Worm (Caenorhabditis elegans) whole organism, L2 larva: ENCODE results near the gene str-116.

Source experiments
- C34F6.9 ChIP-seq: fragments of 150-350 bp; optimal IDR thresholded peaks from 2 replicates; lab custom pipeline; 2014; ENCODE audit warnings: missing biosample characterization, missing genetic modification characterization
- F13H6.1 ChIP-seq: sonication (generic microtip); optimal IDR thresholded peaks from 2 replicates; lab custom pipeline; 2016; ENCODE audit warnings: missing genetic modification characterization, missing compliant biosample characterization
- R02D3.7 ChIP-seq: fragments of 150-350 bp; optimal IDR thresholded peaks from 2 replicates; lab custom pipeline; 2014; ENCODE audit warnings: missing biosample characterization, missing genetic modification characterization
- Y55F3AM.14 ChIP-seq: fragments of 200-800 bp; sonication (Bioruptor generic); optimal IDR thresholded peaks from 2 replicates; lab custom pipeline; 2018; ENCODE audit warnings: mild to moderate bottlenecking, missing genetic modification characterization, missing compliant biosample characterization
- ZK546.5 ChIP-seq: sonication (generic microtip); optimal IDR thresholded peaks from 2 replicates; lab custom pipeline; 2017; ENCODE audit warnings: missing biosample characterization, missing genetic modification characterization
- alr-1 ChIP-seq: fragments of 150-350 bp; optimal IDR thresholded peaks from 2 replicates; lab custom pipeline; 2014; ENCODE audit warnings: missing biosample characterization, missing genetic modification characterization
- ama-1 ChIP-seq: fragments of 150-350 bp; optimal IDR thresholded peaks from 2 replicates; lab custom pipeline; 2018; ENCODE audit warnings: inconsistent platforms
- blmp-1 ChIP-seq: sonication (generic microtip); optimal IDR thresholded peaks from 2 replicates; lab custom pipeline; 2017; ENCODE audit warnings: missing genetic modification characterization, mild to moderate bottlenecking, missing compliant biosample characterization, antibody characterized with exemption, moderate library complexity; ENCODE audit not compliant: insufficient read depth
- ceh-82 ChIP-seq: fragments of 150-350 bp; optimal IDR thresholded peaks from 2 replicates; lab custom pipeline; 2014; ENCODE audit warnings: missing biosample characterization, missing genetic modification characterization
- crh-2 ChIP-seq: sonication (generic microtip); optimal IDR thresholded peaks from 2 replicates; lab custom pipeline; 2017; ENCODE audit warnings: missing biosample characterization, missing genetic modification characterization
- fos-1 ChIP-seq: fragments of 150-350 bp; optimal IDR thresholded peaks from 2 replicates; lab custom pipeline; 2014; ENCODE audit warnings: missing biosample characterization, missing genetic modification characterization
- lin-11 ChIP-seq: fragments of 150-350 bp; sonication (generic microtip); optimal IDR thresholded peaks from 2 replicates; lab custom pipeline; 2014; ENCODE audit warnings: missing biosample characterization, missing genetic modification characterization, inconsistent platforms, mixed read lengths
- lsy-2 ChIP-seq, 2 experiments: fragments of 150-350 bp in 1 of 2; sonication (generic microtip) in 1 of 2; optimal IDR thresholded peaks; 2 replicates each; lab custom pipeline; 2014 to 2017; ENCODE audit warnings: missing biosample characterization in 2 of 2, missing genetic modification characterization in 2 of 2
- mab-5 ChIP-seq: fragments of 150-350 bp; optimal IDR thresholded peaks from 2 replicates; lab custom pipeline; 2014; ENCODE audit warnings: missing biosample characterization, missing genetic modification characterization
- mbf-1 ChIP-seq: sonication (generic microtip); optimal IDR thresholded peaks from 2 replicates; lab custom pipeline; 2017; ENCODE audit warnings: missing biosample characterization, missing genetic modification characterization
- mdl-1 ChIP-seq, 2 experiments: fragments of 150-350 bp in 1 of 2; sonication (generic microtip) in 1 of 2; optimal IDR thresholded peaks; 2 replicates each; lab custom pipeline; 2017; ENCODE audit warnings: missing biosample characterization in 2 of 2, missing genetic modification characterization in 2 of 2
- nhr-10 ChIP-seq: sonication (generic microtip); optimal IDR thresholded peaks from 2 replicates; lab custom pipeline; 2017; ENCODE audit warnings: missing biosample characterization, missing genetic modification characterization
- nhr-11 ChIP-seq: fragments of 150-350 bp; optimal IDR thresholded peaks from 2 replicates; lab custom pipeline; 2014; ENCODE audit warnings: missing biosample characterization, missing genetic modification characterization
- nhr-12 ChIP-seq: fragments of 150-350 bp; optimal IDR thresholded peaks from 2 replicates; lab custom pipeline; 2014; ENCODE audit warnings: missing biosample characterization, missing genetic modification characterization
- nhr-129 ChIP-seq: fragments of 150-350 bp; optimal IDR thresholded peaks from 2 replicates; lab custom pipeline; 2014; ENCODE audit warnings: missing biosample characterization, missing genetic modification characterization
- nhr-21 ChIP-seq: fragments of 150-350 bp; optimal IDR thresholded peaks from 2 replicates; lab custom pipeline; 2014; ENCODE audit warnings: missing biosample characterization, missing genetic modification characterization
- nhr-23 ChIP-seq: fragments of 150-350 bp; optimal IDR thresholded peaks from 2 replicates; lab custom pipeline; 2014; ENCODE audit warnings: missing biosample characterization, missing genetic modification reagents, missing genetic modification characterization
- nhr-237 ChIP-seq: fragments of 150-350 bp; optimal IDR thresholded peaks from 2 replicates; lab custom pipeline; 2014; ENCODE audit warnings: missing biosample characterization, missing genetic modification characterization
- nhr-25 ChIP-seq: fragments of 150-350 bp; sonication (generic microtip); optimal IDR thresholded peaks from 3 replicates; lab custom pipeline; 2014; ENCODE audit warnings: missing biosample characterization, missing genetic modification characterization
- nhr-77 ChIP-seq: fragments of 150-350 bp; optimal IDR thresholded peaks from 2 replicates; lab custom pipeline; 2014; ENCODE audit warnings: missing biosample characterization, missing genetic modification characterization
- sem-4 ChIP-seq: fragments of 150-350 bp; optimal IDR thresholded peaks from 2 replicates; lab custom pipeline; 2014; ENCODE audit warnings: missing biosample characterization, missing genetic modification reagents, missing genetic modification characterization
- skn-1 ChIP-seq: sonication (generic microtip); optimal IDR thresholded peaks from 2 replicates; lab custom pipeline; 2017; ENCODE audit warnings: missing biosample characterization, missing genetic modification characterization
- sma-3 ChIP-seq: sonication (generic microtip); optimal IDR thresholded peaks from 2 replicates; lab custom pipeline; 2016; ENCODE audit warnings: missing genetic modification reagents, missing genetic modification characterization, missing compliant biosample characterization
- sma-9 ChIP-seq, 2 experiments: fragments of 150-350 bp in 1 of 2; sonication (generic microtip) in 1 of 2; optimal IDR thresholded peaks; 2 replicates each; lab custom pipeline; 2014 to 2016; ENCODE audit warnings: missing genetic modification characterization in 2 of 2, mild to moderate bottlenecking in 1 of 2, missing biosample characterization in 1 of 2, missing compliant biosample characterization in 1 of 2, missing genetic modification reagents in 1 of 2, moderate library complexity in 1 of 2
- unc-39 ChIP-seq: fragments of 150-350 bp; optimal IDR thresholded peaks from 2 replicates; lab custom pipeline; 2014; ENCODE audit warnings: missing biosample characterization, missing genetic modification characterization
- unc-55 ChIP-seq: fragments of 150-350 bp; sonication (generic microtip); optimal IDR thresholded peaks from 3 replicates; lab custom pipeline; 2014; ENCODE audit warnings: missing biosample characterization, missing genetic modification reagents, missing genetic modification characterization
- zag-1 ChIP-seq: fragments of 150-350 bp; optimal IDR thresholded peaks from 2 replicates; lab custom pipeline; 2014; ENCODE audit warnings: missing biosample characterization, missing genetic modification characterization
- ztf-1 ChIP-seq: fragments of 200-800 bp; sonication (Bioruptor generic); conservative IDR thresholded peaks from 2 replicates; pipeline ENCODE4 v1.3.6; 2022; ENCODE audit warnings: missing genetic modification characterization, missing compliant biosample characterization
- ztf-11 ChIP-seq: sonication (generic microtip); optimal IDR thresholded peaks from 2 replicates; lab custom pipeline; 2017; ENCODE audit warnings: missing biosample characterization, missing genetic modification characterization

The str-116 gene

ce11 chrV:11260622-11261021 is 6.2 kb upstream of the str-116 start, which contains the start of gene F07B10.7:
Gene F07B10.7, minus strand, starts transcription at chrV:11260722.
- TF ChIP-seq ceh-82 (tag; lab: Kevin White, UChicago): no peak
- no peak for TF ChIP-seq nhr-12 (tag; lab: Kevin White, UChicago)
- TF ChIP-seq unc-39: no peak
- no peak for TF ChIP-seq Y55F3AM.14 (GFP tag; lab: Kevin White, UChicago)
- TF ChIP-seq ztf-11 (tag; lab: Kevin White, UChicago): no peak
- no peak for TF ChIP-seq mdl-1 (tag; optimal IDR thresholded peaks at IDR 0.05; lab: Kevin White, UChicago)
- TF ChIP-seq nhr-129: no peak
- TF ChIP-seq ztf-1: no peak
- no peak for TF ChIP-seq ama-1 (lab: Kevin White, UChicago)
- TF ChIP-seq mab-5 (tag; lab: Kevin White, UChicago): no peak
- TF ChIP-seq crh-2 (tag; lab: Kevin White, UChicago): no peak
- TF ChIP-seq lin-11 (tag; lab: Kevin White, UChicago): no peak
- TF ChIP-seq, all 48 proteins: peak for 0

- TF ChIP-seq nhr-10 (tag; lab: Kevin White, UChicago): no peak
- TF ChIP-seq fos-1 (tag; lab: Kevin White, UChicago): no peak
- TF ChIP-seq ama-1 (lab: Kevin White, UChicago): no peak
- no peak for TF ChIP-seq Y55F3AM.14 (GFP tag; lab: Kevin White, UChicago)
- TF ChIP-seq ceh-82 (tag; lab: Kevin White, UChicago): no peak
- TF ChIP-seq R02D3.7: no peak
- TF ChIP-seq nhr-77 (tag; lab: Kevin White, UChicago): no peak
- TF ChIP-seq sma-3 (GFP tag; lab: Kevin White, UChicago): no peak
- TF ChIP-seq skn-1 (tag; lab: Kevin White, UChicago): no peak
- no peak for TF ChIP-seq alr-1 (tag; lab: Kevin White, UChicago)
- no peak for TF ChIP-seq ZK546.5 (tag; lab: Kevin White, UChicago)
- no peak for TF ChIP-seq unc-39
- no peak for TF ChIP-seq ztf-1
- no peak for TF ChIP-seq lsy-2 (tag; optimal IDR thresholded peaks at IDR 0.05; lab: Kevin White, UChicago)
- no peak for TF ChIP-seq mbf-1 (tag; lab: Kevin White, UChicago)
- TF ChIP-seq nhr-23 (tag; lab: Kevin White, UChicago): no peak
- no peak for TF ChIP-seq C34F6.9 (tag; lab: Kevin White, UChicago)
- TF ChIP-seq unc-55 (GFP tag; lab: Kevin White, UChicago): no peak
- no peak for TF ChIP-seq sma-9 (GFP tag; optimal IDR thresholded peaks at IDR 0.05; lab: Kevin White, UChicago)
- TF ChIP-seq sma-9 (tag; optimal IDR thresholded peaks at IDR 0.05; lab: Kevin White, UChicago): no peak
- TF ChIP-seq, all 48 proteins: peak for 0
Observed at ce11 chrV:11263025-11263424, 3.8 kb upstream of the str-116 start, which contains the start of gene F07B10.4. Gene F07B10.4, minus strand, starts transcription at chrV:11263125.

- TF ChIP-seq sma-3 (GFP tag; lab: Kevin White, UChicago) (no peak), F13H6.1 (tag; lab: Kevin White, UChicago) (no peak), fos-1 (tag; lab: Kevin White, UChicago) (peak; percentile 83), nhr-11 (tag; lab: Kevin White, UChicago) (no peak), sma-9 (GFP tag; optimal IDR thresholded peaks at IDR 0.05; lab: Kevin White, UChicago) (peak; percentile 29), sma-9 (tag; optimal IDR thresholded peaks at IDR 0.05; lab: Kevin White, UChicago) (no peak)
Observed at ce11 chrV:11265482-11265881, 1.3 kb upstream of the str-116 start, which contains the start of gene cln-3.1. Gene cln-3.1, minus strand, starts transcription at chrV:11265652.

ce11 chrV:11268791-11269190 is 2.0 kb downstream of the str-116 start, which contains the start of gene str-115:
Gene str-115, plus strand, starts transcription at chrV:11269091.
- TF ChIP-seq crh-2 (tag; lab: Kevin White, UChicago) (no peak), sem-4 (tag; lab: Kevin White, UChicago) (no peak), ZK546.5 (tag; lab: Kevin White, UChicago) (no peak), skn-1 (tag; lab: Kevin White, UChicago) (no peak), nhr-237 (tag; lab: Kevin White, UChicago) (no peak), nhr-10 (tag; lab: Kevin White, UChicago) (no peak), ceh-82 (tag; lab: Kevin White, UChicago) (no peak), nhr-21 (tag; lab: Kevin White, UChicago) (no peak), Y55F3AM.14 (GFP tag; lab: Kevin White, UChicago) (no peak), zag-1 (tag; lab: Kevin White, UChicago) (no peak), nhr-25 (tag; lab: Kevin White, UChicago) (no peak)

ce11 chrV:11271051-11271450 is 4.3 kb downstream of the str-116 start, which contains the start of gene clec-222:
Gene clec-222, plus strand, starts transcription at chrV:11271351.
- TF ChIP-seq sma-9 (GFP tag; optimal IDR thresholded peaks at IDR 0.05; lab: Kevin White, UChicago): no peak
- TF ChIP-seq sma-9 (tag; optimal IDR thresholded peaks at IDR 0.05; lab: Kevin White, UChicago): no peak
- TF ChIP-seq blmp-1 (tag; lab: Kevin White, UChicago): no peak
- TF ChIP-seq R02D3.7: no peak
- TF ChIP-seq ztf-11 (tag; lab: Kevin White, UChicago): no peak
- no peak for TF ChIP-seq ztf-1
- no peak for TF ChIP-seq nhr-21 (tag; lab: Kevin White, UChicago)
